Fruit fly (Drosophila melanogaster): ENCODE data around the gene GatC.

GatC gene

dm6 chr2L:13802075-13802639 is 30.7 kb downstream of the GatC start:
- TF ChIP-seq GATAd (GFP tag; optimal IDR thresholded peaks at IDR 0.05) (no peak), OdsH (GFP tag; optimal IDR thresholded peaks at IDR 0.05) (no peak), Hnf4 (GFP tag; optimal IDR thresholded peaks at IDR 0.05) (no peak), Dif (GFP tag; optimal IDR thresholded peaks at IDR 0.05; ENCODE audit: partially characterized antibody) (no peak)

DNA sequence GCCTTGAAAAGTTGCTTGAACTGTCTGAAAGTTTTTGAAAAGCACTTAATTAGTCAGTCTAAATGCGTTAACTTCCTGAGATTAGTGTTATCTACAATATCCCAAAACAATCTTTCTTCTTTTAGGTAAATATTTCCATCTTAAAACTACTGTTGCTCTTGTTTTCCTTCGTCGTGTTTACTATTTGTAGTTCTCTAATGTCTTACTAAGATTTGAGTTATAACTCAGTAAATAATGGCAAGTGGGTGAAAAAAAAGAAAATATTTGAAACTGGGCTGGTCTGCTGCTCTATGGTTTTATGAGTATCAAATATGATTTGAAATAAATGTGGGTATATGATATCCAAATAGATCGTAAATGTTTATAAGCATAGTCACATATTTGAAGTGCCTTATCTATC is 31.7 kb downstream of the GatC start:
- TF ChIP-seq CrebA (GFP tag; optimal IDR thresholded peaks at IDR 0.05; ENCODE audit: borderline replicate concordance) = no peak
- no peak for TF ChIP-seq Abd-B (GFP tag; optimal IDR thresholded peaks at IDR 0.05)
- no peak for TF ChIP-seq sv (GFP tag; optimal IDR thresholded peaks at IDR 0.05)

dm6 chr2L:13793405-13793804 is 39.5 kb downstream of the GatC start, which contains the start of gene Sec71:
TSS of gene Sec71 (plus strand) at chr2L:13793521.
- TF ChIP-seq Rel (GFP tag; optimal IDR thresholded peaks at IDR 0.05) (no peak), Rel (tag; optimal IDR thresholded peaks at IDR 0.05) (peak; percentile 47), CrebA (GFP tag; optimal IDR thresholded peaks at IDR 0.05; ENCODE audit: borderline replicate concordance) (no peak)

DNA sequence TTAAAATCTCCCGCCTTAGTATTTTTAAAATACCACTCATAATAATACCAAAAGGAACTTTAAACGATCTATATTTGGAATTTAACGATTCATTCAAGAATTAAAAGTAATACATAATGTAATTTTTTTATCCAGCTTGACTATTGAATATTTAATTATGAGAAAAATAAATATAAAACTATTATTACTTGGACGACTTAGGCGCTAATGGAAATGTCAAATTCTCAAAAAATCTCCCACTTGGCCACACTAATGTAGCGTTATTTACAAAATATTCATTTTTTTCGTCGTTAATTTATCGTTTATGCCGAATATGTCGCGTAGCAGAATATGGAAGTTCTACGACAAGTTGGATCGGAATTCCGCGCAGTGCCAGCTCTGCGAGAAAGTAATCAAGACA is 42.2 kb downstream of the GatC start, which contains the start of gene CG16863:
Gene CG16863 (plus strand): TSS at position 245 of the 400 bp plus-strand sequence.
- TF ChIP-seq Hr83 (GFP tag; optimal IDR thresholded peaks at IDR 0.05; ENCODE audit: poor library complexity, severe bottlenecking) (no peak), Rel (GFP tag; optimal IDR thresholded peaks at IDR 0.05) (no peak), Rel (tag; optimal IDR thresholded peaks at IDR 0.05) (peak; percentile 54)

DNA sequence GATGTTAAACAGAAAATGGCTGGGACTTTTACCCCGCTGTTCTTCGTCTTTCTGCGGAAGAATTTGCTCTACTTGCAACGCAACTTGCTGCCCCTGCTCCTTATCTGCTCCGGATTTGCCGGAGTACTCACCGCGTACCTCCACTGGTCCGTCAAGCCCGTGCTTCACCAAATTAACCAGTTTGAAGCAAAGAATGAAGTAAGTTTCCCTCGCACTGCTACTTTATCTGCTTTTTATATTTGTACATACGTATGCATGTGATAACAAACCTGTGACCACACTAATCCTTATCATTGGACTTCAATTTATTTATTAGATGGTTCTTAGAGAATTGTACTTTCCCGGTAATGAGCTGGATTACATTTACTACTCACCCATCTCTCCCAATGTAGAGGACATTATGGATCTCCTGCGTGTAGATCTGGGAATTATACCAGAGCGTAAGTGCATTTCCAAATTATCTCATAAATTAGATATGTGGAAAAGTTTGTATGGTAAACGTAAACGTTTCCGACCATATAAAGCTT is 48.7 kb downstream of the GatC start, which contains the start of gene CG16890:
Gene CG16890 (minus strand): TSS at position 184 of the 527 bp plus-strand sequence.
- TF ChIP-seq lola (GFP tag; optimal IDR thresholded peaks at IDR 0.05) = no peak
- TF ChIP-seq woc (GFP tag; optimal IDR thresholded peaks at IDR 0.05) = no peak
- no peak for TF ChIP-seq Myc (optimal IDR thresholded peaks at IDR 0.05)
- no peak for TF ChIP-seq Rel (GFP tag; optimal IDR thresholded peaks at IDR 0.05)
- peak; percentile 99 for TF ChIP-seq Rel (tag; optimal IDR thresholded peaks at IDR 0.05)
- no peak for TF ChIP-seq Abd-B (GFP tag; optimal IDR thresholded peaks at IDR 0.05)
- no peak for TF ChIP-seq dsf (GFP tag; optimal IDR thresholded peaks at IDR 0.05; ENCODE audit: borderline replicate concordance)
- TF ChIP-seq Hr83 (GFP tag; optimal IDR thresholded peaks at IDR 0.05; ENCODE audit: poor library complexity, severe bottlenecking) = no peak
- peak; percentile 44 for TF ChIP-seq h (GFP tag; optimal IDR thresholded peaks at IDR 0.05)
- no peak for TF ChIP-seq rgr (GFP tag; optimal IDR thresholded peaks at IDR 0.05)

DNA sequence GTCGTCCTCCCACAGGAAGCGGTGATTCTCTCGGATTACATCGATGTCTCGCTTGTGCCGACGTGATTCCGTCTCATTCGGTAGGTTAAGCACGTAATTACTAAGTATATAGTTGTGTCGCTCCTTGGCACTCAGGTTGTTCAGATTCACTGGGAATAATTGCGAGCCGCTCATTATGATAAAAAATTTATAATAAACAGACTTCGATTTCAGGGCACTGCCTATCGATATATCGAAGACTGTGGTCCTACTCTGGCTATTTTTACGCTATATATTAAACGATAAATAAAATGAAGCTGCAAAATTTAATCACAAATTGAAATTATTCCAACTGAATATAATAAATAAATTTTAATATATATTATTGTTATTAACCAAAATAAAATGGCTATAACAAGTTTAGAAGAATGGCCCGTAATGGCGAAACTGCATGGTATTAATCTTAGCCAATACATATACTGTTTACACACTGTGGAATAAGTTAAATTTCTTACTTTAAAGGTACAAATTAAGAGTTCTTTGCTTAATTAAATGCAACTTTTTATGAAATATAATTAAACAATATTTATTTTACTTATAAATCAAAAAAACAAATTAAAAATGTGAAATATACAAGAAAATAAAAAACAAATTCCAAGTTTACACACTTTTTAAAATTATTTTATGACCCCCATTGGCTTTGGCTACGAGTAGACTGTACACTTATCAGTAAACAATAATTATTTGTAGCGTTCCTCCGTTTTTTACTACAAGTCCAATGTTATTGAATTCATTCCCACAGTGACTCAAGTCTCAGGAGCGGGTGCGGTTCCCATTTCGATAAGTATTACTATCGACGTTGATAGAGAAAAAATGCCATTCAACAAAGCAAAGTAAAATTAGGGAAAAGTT is 49.4 kb downstream of the GatC start, which contains the start of gene Eato:
Gene Eato (plus strand): TSS at position 821 of the 891 bp plus-strand sequence.
- TF ChIP-seq N (GFP tag; optimal IDR thresholded peaks at IDR 0.05) (no peak), sage (GFP tag; optimal IDR thresholded peaks at IDR 0.05) (no peak), dsf (GFP tag; optimal IDR thresholded peaks at IDR 0.05; ENCODE audit: borderline replicate concordance) (no peak), br (GFP tag; optimal IDR thresholded peaks at IDR 0.05) (peak; percentile 9), foxo (GFP tag; optimal IDR thresholded peaks at IDR 0.05) (peak in 1 of 2 experiments; percentile 53), rgr (GFP tag; optimal IDR thresholded peaks at IDR 0.05) (peak; percentile 45), woc (GFP tag; optimal IDR thresholded peaks at IDR 0.05) (no peak), pan (optimal IDR thresholded peaks at IDR 0.05) (no peak), Rel (GFP tag; optimal IDR thresholded peaks at IDR 0.05) (no peak), Rel (tag; optimal IDR thresholded peaks at IDR 0.05) (peak; percentile 15), HLH106 (tag; optimal IDR thresholded peaks at IDR 0.05) (peak; percentile 16), Jra (GFP tag; optimal IDR thresholded peaks at IDR 0.05) (no peak), ey (GFP tag; optimal IDR thresholded peaks at IDR 0.05) (peak; percentile 22), CG32264 (GFP tag; optimal IDR thresholded peaks at IDR 0.05) (no peak), Dfd (GFP tag; optimal IDR thresholded peaks at IDR 0.05) (no peak), GATAd (GFP tag; optimal IDR thresholded peaks at IDR 0.05) (no peak), Mio (GFP tag; optimal IDR thresholded peaks at IDR 0.05) (no peak), CrebA (GFP tag; optimal IDR thresholded peaks at IDR 0.05; ENCODE audit: borderline replicate concordance) (no peak), tai (GFP tag; optimal IDR thresholded peaks at IDR 0.05) (no peak), CG9705 (GFP tag; optimal IDR thresholded peaks at IDR 0.05) (no peak), Sp1 (GFP tag; optimal IDR thresholded peaks at IDR 0.05) (no peak), dl (GFP tag; optimal IDR thresholded peaks at IDR 0.05; ENCODE audit: insufficient read depth in 1 of 2, partially characterized antibody in 2 of 2) (no peak), Myc (optimal IDR thresholded peaks at IDR 0.05) (peak; percentile 19), Hr78 (GFP tag; optimal IDR thresholded peaks at IDR 0.05) (no peak), Vsx2 (GFP tag; optimal IDR thresholded peaks at IDR 0.05; ENCODE audit: partially characterized antibody) (no peak), OdsH (GFP tag; optimal IDR thresholded peaks at IDR 0.05) (peak; percentile 17), dmrt93B (GFP tag; optimal IDR thresholded peaks at IDR 0.05) (no peak), fru (GFP tag; optimal IDR thresholded peaks at IDR 0.05) (no peak), usp (GFP tag; optimal IDR thresholded peaks at IDR 0.05) (no peak)
